Fruit fly (Drosophila melanogaster): Measurements from ENCODE around the gene CG2150.

The CG2150 gene

DNA sequence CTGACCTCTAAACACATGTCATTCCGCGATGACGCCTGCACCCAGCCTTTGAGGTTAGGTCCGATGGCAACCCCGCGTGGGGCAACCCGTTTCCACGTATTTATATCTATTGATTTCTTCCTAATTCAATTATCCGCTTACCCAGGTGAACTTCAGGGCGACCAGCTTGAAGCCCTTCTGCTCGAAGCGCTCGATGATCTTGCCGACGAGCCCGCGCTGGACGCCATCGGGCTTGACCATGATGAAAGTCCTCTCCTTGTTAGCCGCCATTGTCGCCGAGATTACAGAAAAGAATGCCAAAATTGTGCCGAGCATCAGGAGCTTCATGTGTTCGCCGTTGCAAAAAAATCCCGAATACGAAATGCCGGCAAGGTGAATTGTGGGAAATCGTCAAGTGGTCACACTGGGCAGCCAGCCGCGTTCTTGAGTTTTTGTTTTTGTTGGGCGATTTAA is 18.9 kb downstream of the CG2150 start, which contains the start of gene awd (continued):
- no peak for TF ChIP-seq H2.0 (GFP tag; IDR thresholded peaks at IDR 0.05)
- TF ChIP-seq Eip74EF (GFP tag; optimal IDR thresholded peaks at IDR 0.05) = no peak
- TF ChIP-seq CG8388 (GFP tag; optimal IDR thresholded peaks at IDR 0.05) = no peak
- TF ChIP-seq CG8359 (GFP tag; optimal IDR thresholded peaks at IDR 0.05; ENCODE audit: borderline replicate concordance) = no peak
- peak; percentile 59 for TF ChIP-seq YL-1 (GFP tag; optimal IDR thresholded peaks at IDR 0.05)
- TF ChIP-seq CG8089 (GFP tag; optimal IDR thresholded peaks at IDR 0.05) = no peak
- TF ChIP-seq az2 (GFP tag; optimal IDR thresholded peaks at IDR 0.05) = no peak
- peak; percentile 94 for TF ChIP-seq gfzf (GFP tag; optimal IDR thresholded peaks at IDR 0.05)
- TF ChIP-seq Sry-β (GFP tag; optimal IDR thresholded peaks at IDR 0.05) = no peak
- TF ChIP-seq E2f1 (GFP tag; IDR thresholded peaks at IDR 0.05) = no peak
- peak; percentile 45 for TF ChIP-seq CG14710 (tag; optimal IDR thresholded peaks at IDR 0.05)
- no peak for TF ChIP-seq Trl (optimal IDR thresholded peaks at IDR 0.05)
- no peak for TF ChIP-seq Trl (GFP tag; optimal IDR thresholded peaks at IDR 0.05)
- TF ChIP-seq Elba2 (GFP tag; optimal IDR thresholded peaks at IDR 0.05) = no peak
- no peak for TF ChIP-seq CG9932 (GFP tag; IDR thresholded peaks at IDR 0.05)
- no peak for TF ChIP-seq CG10959 (GFP tag; IDR thresholded peaks at IDR 0.05)
- TF ChIP-seq oc (tag; optimal IDR thresholded peaks at IDR 0.05) = no peak
- TF ChIP-seq gt (GFP tag; IDR thresholded peaks at IDR 0.05) = no peak
- no peak for TF ChIP-seq MTF-1 (GFP tag; optimal IDR thresholded peaks at IDR 0.05; ENCODE audit: borderline replicate concordance)
- no peak for TF ChIP-seq usp (GFP tag; optimal IDR thresholded peaks at IDR 0.05)
- TF ChIP-seq Hand (GFP tag; optimal IDR thresholded peaks at IDR 0.05) = no peak
- no peak for TF ChIP-seq Fer1 (GFP tag; optimal IDR thresholded peaks at IDR 0.05)
- no peak for TF ChIP-seq chm (GFP tag; IDR thresholded peaks at IDR 0.05)
- TF ChIP-seq Bteb2 (GFP tag; optimal IDR thresholded peaks at IDR 0.05) = no peak
- TF ChIP-seq CG8281 (tag; optimal IDR thresholded peaks at IDR 0.05) = no peak
- peak; percentile 35; the same call in 1 of the 3 replicates for TF ChIP-seq CG16813 (GFP tag; IDR thresholded peaks at IDR 0.05; ENCODE audit: partially characterized antibody)
- no peak for TF ChIP-seq Jarid2 (GFP tag; optimal IDR thresholded peaks at IDR 0.05)
- TF ChIP-seq CG15011 (GFP tag; optimal IDR thresholded peaks at IDR 0.05) = no peak
- TF ChIP-seq CG1603 (tag; optimal IDR thresholded peaks at IDR 0.05) = peak; percentile 60
- no peak for TF ChIP-seq CG32772 (GFP tag; IDR thresholded peaks at IDR 0.05)
- no peak for TF ChIP-seq NC2β (GFP tag; optimal IDR thresholded peaks at IDR 0.05)
- TF ChIP-seq Dp (GFP tag; optimal IDR thresholded peaks at IDR 0.05) = peak; percentile 68
- TF ChIP-seq ind (GFP tag; optimal IDR thresholded peaks at IDR 0.05) = no peak
- TF ChIP-seq shn (GFP tag; optimal IDR thresholded peaks at IDR 0.05) = no peak
- peak; percentile 12 for TF ChIP-seq CG2712 (tag; optimal IDR thresholded peaks at IDR 0.05)
- TF ChIP-seq CG33213 (GFP tag; optimal IDR thresholded peaks at IDR 0.05) = peak; percentile 5
- no peak for TF ChIP-seq Ada2b (GFP tag; IDR thresholded peaks at IDR 0.05)
- no peak for TF ChIP-seq CG17802 (tag; optimal IDR thresholded peaks at IDR 0.05)
- no peak for TF ChIP-seq wek (GFP tag; optimal IDR thresholded peaks at IDR 0.05)
- no peak for TF ChIP-seq NK7.1 (GFP tag; optimal IDR thresholded peaks at IDR 0.05)
- no peak for TF ChIP-seq Aef1 (GFP tag; IDR thresholded peaks at IDR 0.05)
- no peak for TF ChIP-seq Abd-B (GFP tag; optimal IDR thresholded peaks at IDR 0.05)
- TF ChIP-seq hbn (GFP tag; IDR thresholded peaks at IDR 0.05; ENCODE audit: partially characterized antibody) = 0 out of 2 replicates have a peak, but pooled peaks have one; percentile 18
- TF ChIP-seq CG1233 (GFP tag; optimal IDR thresholded peaks at IDR 0.05) = no peak
- no peak for TF ChIP-seq gsb-n (tag; optimal IDR thresholded peaks at IDR 0.05)
- TF ChIP-seq CG16779 (GFP tag; IDR thresholded peaks at IDR 0.05) = no peak
- TF ChIP-seq dm (GFP tag; optimal IDR thresholded peaks at IDR 0.05) = peak; percentile 91
- TF ChIP-seq HLHmδ (GFP tag; optimal IDR thresholded peaks at IDR 0.05) = peak; percentile 18
- no peak for TF ChIP-seq CG17328 (GFP tag; IDR thresholded peaks at IDR 0.05)
- no peak for TF ChIP-seq CG32532 (GFP tag; IDR thresholded peaks at IDR 0.05)
- no peak for TF ChIP-seq CG6854 (GFP tag; optimal IDR thresholded peaks at IDR 0.05)

Measured in whole organism, embryonic.